Worm (Caenorhabditis elegans): ENCODE data around the gene gnrr-6.

gnrr-6 gene

ce11 chrX:11178599-11178998, at the start of gene gnrr-6:
TSS of gene gnrr-6 (plus strand) at chrX:11178899.
- TF ChIP-seq flt-1 (GFP tag; IDR thresholded peaks at IDR 0.05) (no peak), ref-1 (GFP tag; conservative IDR thresholded peaks at IDR 0.05) (no peak), ztf-29 (GFP tag; IDR thresholded peaks at IDR 0.05) (no peak), cog-1 (tag; optimal IDR thresholded peaks at IDR 0.05) (no peak), tab-1 (GFP tag; IDR thresholded peaks at IDR 0.05) (no peak), T22C8.4 (GFP tag; IDR thresholded peaks at IDR 0.05) (no peak), med-1 (GFP tag; optimal IDR thresholded peaks at IDR 0.05; ENCODE audit: insufficient read depth) (no peak), klf-2 (GFP tag; conservative IDR thresholded peaks at IDR 0.05) (no peak), ztf-23 (GFP tag; IDR thresholded peaks at IDR 0.05) (no peak)

- no peak for TF ChIP-seq T22C8.4 (GFP tag; IDR thresholded peaks at IDR 0.05)
- no peak for TF ChIP-seq med-1 (GFP tag; optimal IDR thresholded peaks at IDR 0.05; ENCODE audit: insufficient read depth)
- TF ChIP-seq flt-1 (GFP tag; IDR thresholded peaks at IDR 0.05), result no peak
- no peak for TF ChIP-seq ref-1 (GFP tag; conservative IDR thresholded peaks at IDR 0.05)
- no peak for TF ChIP-seq ztf-23 (GFP tag; IDR thresholded peaks at IDR 0.05)
- no peak for TF ChIP-seq tab-1 (GFP tag; IDR thresholded peaks at IDR 0.05)
- no peak for TF ChIP-seq cog-1 (tag; optimal IDR thresholded peaks at IDR 0.05)
- no peak for TF ChIP-seq klf-2 (GFP tag; conservative IDR thresholded peaks at IDR 0.05)
- TF ChIP-seq ztf-29 (GFP tag; IDR thresholded peaks at IDR 0.05), result no peak
These were observed 46.4 kb upstream of the gnrr-6 start for ce11 chrX:11132260-11132659.

- TF ChIP-seq med-1 (GFP tag; optimal IDR thresholded peaks at IDR 0.05; ENCODE audit: insufficient read depth) (no peak), ztf-23 (GFP tag; IDR thresholded peaks at IDR 0.05) (no peak), flt-1 (GFP tag; IDR thresholded peaks at IDR 0.05) (no peak), T22C8.4 (GFP tag; IDR thresholded peaks at IDR 0.05) (no peak), cog-1 (tag; optimal IDR thresholded peaks at IDR 0.05) (no peak), tab-1 (GFP tag; IDR thresholded peaks at IDR 0.05) (no peak), klf-2 (GFP tag; conservative IDR thresholded peaks at IDR 0.05) (no peak), ztf-29 (GFP tag; IDR thresholded peaks at IDR 0.05) (no peak), ref-1 (GFP tag; conservative IDR thresholded peaks at IDR 0.05) (no peak)
These were observed 43.8 kb upstream of the gnrr-6 start for ce11 chrX:11134750-11135394.

- TF ChIP-seq flt-1 (GFP tag; IDR thresholded peaks at IDR 0.05) (no peak), ztf-23 (GFP tag; IDR thresholded peaks at IDR 0.05) (no peak), T22C8.4 (GFP tag; IDR thresholded peaks at IDR 0.05) (no peak), med-1 (GFP tag; optimal IDR thresholded peaks at IDR 0.05; ENCODE audit: insufficient read depth) (no peak), ref-1 (GFP tag; conservative IDR thresholded peaks at IDR 0.05) (no peak), cog-1 (tag; optimal IDR thresholded peaks at IDR 0.05) (no peak), klf-2 (GFP tag; conservative IDR thresholded peaks at IDR 0.05) (no peak), ztf-29 (GFP tag; IDR thresholded peaks at IDR 0.05) (no peak)
These were observed 41.7 kb upstream of the gnrr-6 start for ce11 chrX:11136988-11137387.

ce11 chrX:11137632-11138031, 41.1 kb upstream of the gnrr-6 start:
- no peak for TF ChIP-seq ztf-29 (GFP tag; IDR thresholded peaks at IDR 0.05)
- no peak for TF ChIP-seq klf-2 (GFP tag; conservative IDR thresholded peaks at IDR 0.05)
- TF ChIP-seq ztf-23 (GFP tag; IDR thresholded peaks at IDR 0.05), result no peak
- TF ChIP-seq tab-1 (GFP tag; IDR thresholded peaks at IDR 0.05), result no peak

- TF ChIP-seq T22C8.4 (GFP tag; IDR thresholded peaks at IDR 0.05), result no peak
- TF ChIP-seq cog-1 (tag; optimal IDR thresholded peaks at IDR 0.05), result no peak
- no peak for TF ChIP-seq tab-1 (GFP tag; IDR thresholded peaks at IDR 0.05)
These were observed 27.2 kb upstream of the gnrr-6 start for ce11 chrX:11151494-11151893.

- no peak for TF ChIP-seq cog-1 (tag; optimal IDR thresholded peaks at IDR 0.05)
These were observed 26.0 kb upstream of the gnrr-6 start, which contains the start of the genes C05C9.3 and C05C9.2 for ce11 chrX:11152720-11153119. TSS of gene C05C9.3 (minus strand) at chrX:11152820. TSS of gene C05C9.2 (plus strand) at chrX:11153065.

- TF ChIP-seq cog-1 (tag; optimal IDR thresholded peaks at IDR 0.05), result no peak
These were observed 18.2 kb upstream of the gnrr-6 start, which contains the start of gene C05C9.1 for ce11 chrX:11160537-11160936. TSS of gene C05C9.1 (plus strand) at chrX:11160837.

- TF ChIP-seq T22C8.4 (GFP tag; IDR thresholded peaks at IDR 0.05) (no peak), flt-1 (GFP tag; IDR thresholded peaks at IDR 0.05) (no peak), med-1 (GFP tag; optimal IDR thresholded peaks at IDR 0.05; ENCODE audit: insufficient read depth) (no peak), tab-1 (GFP tag; IDR thresholded peaks at IDR 0.05) (no peak), cog-1 (tag; optimal IDR thresholded peaks at IDR 0.05) (no peak), ztf-23 (GFP tag; IDR thresholded peaks at IDR 0.05) (no peak), ztf-29 (GFP tag; IDR thresholded peaks at IDR 0.05) (no peak), ref-1 (GFP tag; conservative IDR thresholded peaks at IDR 0.05) (no peak), klf-2 (GFP tag; conservative IDR thresholded peaks at IDR 0.05) (no peak)
These were observed 15.7 kb upstream of the gnrr-6 start for ce11 chrX:11162778-11163584.

- TF ChIP-seq T22C8.4 (GFP tag; IDR thresholded peaks at IDR 0.05), result no peak
- TF ChIP-seq klf-2 (GFP tag; conservative IDR thresholded peaks at IDR 0.05), result no peak
- no peak for TF ChIP-seq med-1 (GFP tag; optimal IDR thresholded peaks at IDR 0.05; ENCODE audit: insufficient read depth)
- TF ChIP-seq ref-1 (GFP tag; conservative IDR thresholded peaks at IDR 0.05), result no peak
- TF ChIP-seq tab-1 (GFP tag; IDR thresholded peaks at IDR 0.05), result no peak
- no peak for TF ChIP-seq ztf-23 (GFP tag; IDR thresholded peaks at IDR 0.05)
These were observed 6.8 kb downstream of the gnrr-6 start, which contains the start of gene gnrr-7 for ce11 chrX:11185498-11185897. TSS of gene gnrr-7 (plus strand) at chrX:11185798.
